Fruit fly (Drosophila melanogaster): ENCODE results near the gene CG13251.

CG13251 gene

dm6 chr3L:20672364-20672763 lies 35.4 kb downstream of the CG13251 start:
- TF ChIP-seq CG8478 (optimal IDR thresholded peaks at IDR 0.05) (no peak), CTCF (optimal IDR thresholded peaks at IDR 0.05) (no peak)

DNA sequence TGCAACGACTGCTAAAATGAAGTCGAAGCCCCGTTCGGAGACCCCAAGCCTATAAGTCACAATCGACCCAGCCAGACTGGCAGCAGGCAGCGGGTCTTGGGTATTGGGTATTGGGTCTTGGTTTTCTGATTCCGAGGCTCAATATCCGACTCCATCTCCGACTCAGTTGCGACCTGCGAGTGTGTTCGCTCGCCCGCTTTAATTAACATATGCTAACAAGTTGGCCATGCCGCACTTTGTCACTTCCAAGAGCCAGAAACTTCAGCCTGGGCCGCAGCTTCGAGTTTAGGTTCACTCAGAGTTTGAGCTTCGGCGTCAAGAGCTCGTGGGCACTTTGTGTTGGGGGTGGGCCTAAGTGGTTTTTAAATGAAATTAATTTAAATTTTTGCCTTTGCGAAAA lies 36.9 kb downstream of the CG13251 start:
- TF ChIP-seq CTCF (optimal IDR thresholded peaks at IDR 0.05) = no peak
- TF ChIP-seq CG8478 (optimal IDR thresholded peaks at IDR 0.05) = no peak

dm6 chr3L:20676468-20676867 lies 39.5 kb downstream of the CG13251 start:
- TF ChIP-seq CTCF (optimal IDR thresholded peaks at IDR 0.05) (no peak), CG8478 (optimal IDR thresholded peaks at IDR 0.05) (no peak)

DNA sequence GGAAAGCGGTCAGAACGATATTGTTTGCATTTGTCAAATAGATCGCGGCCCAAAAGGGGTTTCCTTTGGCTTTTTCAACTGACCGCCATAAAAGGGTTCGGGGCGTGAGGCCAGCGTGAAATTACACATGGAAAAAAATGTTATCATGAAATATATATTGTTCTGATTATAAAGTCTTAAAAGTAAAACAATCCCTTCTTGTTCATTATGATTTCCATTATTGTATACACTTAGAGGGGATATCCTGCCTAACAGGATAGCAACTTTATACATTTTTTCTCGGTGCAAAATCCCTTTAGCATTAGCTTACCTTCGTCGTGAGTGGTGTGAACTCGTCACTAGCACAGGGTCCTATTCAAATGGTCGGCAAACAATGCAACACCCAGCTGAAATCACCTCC lies 48.1 kb downstream of the CG13251 start:
- TF ChIP-seq CG8478 (optimal IDR thresholded peaks at IDR 0.05) = no peak
- TF ChIP-seq CTCF (optimal IDR thresholded peaks at IDR 0.05) = no peak

DNA sequence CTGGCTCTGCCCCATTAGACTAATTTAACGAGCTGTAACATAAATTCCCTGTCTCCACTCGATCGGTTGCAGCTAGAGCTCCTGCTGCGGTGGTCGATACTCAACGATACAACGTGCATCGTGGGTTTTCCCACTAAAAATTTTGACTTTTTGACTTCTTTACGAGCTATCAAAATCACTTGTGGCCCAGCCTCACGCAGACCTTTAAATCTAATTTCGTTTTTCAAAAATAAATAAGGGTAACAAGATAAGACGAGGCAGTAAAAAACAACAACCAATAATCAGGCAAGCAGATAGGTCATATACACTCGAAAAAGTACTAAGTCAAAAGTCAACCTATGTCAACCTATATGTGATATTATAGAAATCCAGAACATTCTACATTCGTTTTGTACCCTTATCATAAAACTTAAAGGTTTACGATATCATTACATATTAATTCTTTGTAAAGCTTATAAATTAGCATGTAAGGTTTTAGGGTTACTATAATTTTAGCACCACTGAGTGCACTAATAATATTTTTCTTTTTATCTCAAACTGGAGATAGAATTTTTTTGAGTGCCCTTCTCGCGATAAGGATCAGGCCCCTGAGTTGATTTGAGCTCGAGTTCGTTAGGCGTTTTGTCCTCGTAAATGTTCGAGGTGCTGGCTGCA lies 50.3 kb downstream of the CG13251 start:
- TF ChIP-seq CTCF (optimal IDR thresholded peaks at IDR 0.05) (no peak), CG8478 (optimal IDR thresholded peaks at IDR 0.05) (no peak)

- TF ChIP-seq CTCF (optimal IDR thresholded peaks at IDR 0.05) = no peak
Measured at dm6 chr3L:20688194-20688785, 51.3 kb downstream of the CG13251 start.

DNA sequence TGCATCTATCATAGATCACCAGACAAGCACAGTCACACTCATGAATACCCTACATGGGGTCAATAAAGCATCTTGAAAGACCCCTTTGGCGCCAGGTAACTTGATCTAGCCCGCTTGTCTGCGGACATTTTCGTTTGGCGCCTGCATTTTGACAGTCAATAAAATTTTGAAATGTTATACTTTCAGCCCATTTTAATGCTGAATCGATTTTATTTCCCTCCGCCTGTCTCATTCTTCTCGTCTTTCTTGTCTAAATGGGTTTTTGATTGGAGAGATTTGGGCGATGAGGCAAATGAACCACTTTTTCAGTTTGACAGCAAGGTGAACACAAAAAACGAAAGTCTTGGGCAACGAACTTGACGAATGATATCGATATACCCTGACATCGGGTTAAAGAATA lies 53.1 kb downstream of the CG13251 start:
- no peak for TF ChIP-seq CTCF (optimal IDR thresholded peaks at IDR 0.05)
- no peak for TF ChIP-seq CG8478 (optimal IDR thresholded peaks at IDR 0.05)

Data from S2 (cell line).